Worm (Caenorhabditis elegans): Measurements from ENCODE around the gene ZK899.5.
"Not testable (repeated sequence)": the region's sequence is repeated elsewhere in the genome, so short reads cannot be mapped to it uniquely, and the experiment has no call there.

The ZK899.5 gene

ce11 chrX:9460834-9461233 is at the start of gene ZK899.5:
ZK899.5 (minus strand) TSS chrX:9460934.
- TF ChIP-seq unc-62 (GFP tag; optimal IDR thresholded peaks at IDR 0.05): not testable (repeated sequence)

- no peak for TF ChIP-seq unc-62 (GFP tag; optimal IDR thresholded peaks at IDR 0.05)
These were observed 49.7 kb upstream of the ZK899.5 start for ce11 chrX:9510448-9510847.

DNA sequence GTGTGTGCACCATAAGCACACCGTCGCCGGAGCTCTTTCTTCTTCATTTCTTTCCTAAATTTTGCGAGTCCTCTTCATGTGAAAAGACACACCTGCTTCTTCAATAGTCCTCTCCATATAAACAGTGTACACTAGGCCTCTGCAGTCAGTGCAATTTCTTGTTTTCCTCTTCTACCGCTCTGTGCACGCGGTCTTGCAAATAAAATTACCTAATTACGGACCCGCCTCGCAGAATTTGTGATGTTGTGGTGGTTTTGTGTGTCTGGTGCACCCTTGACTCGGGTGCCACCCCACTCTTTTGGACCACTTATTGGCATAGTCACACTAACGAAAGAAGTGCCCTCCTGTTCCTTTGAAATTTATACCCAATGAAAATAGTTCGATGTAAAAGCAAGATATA is 49.2 kb upstream of the ZK899.5 start:
- no peak for TF ChIP-seq unc-62 (GFP tag; optimal IDR thresholded peaks at IDR 0.05)

ce11 chrX:9509516-9509915 is 48.8 kb upstream of the ZK899.5 start:
- no peak for TF ChIP-seq unc-62 (GFP tag; optimal IDR thresholded peaks at IDR 0.05)

- TF ChIP-seq unc-62 (GFP tag; optimal IDR thresholded peaks at IDR 0.05): no peak
These were observed 47.8 kb upstream of the ZK899.5 start for ce11 chrX:9508426-9509010.

- TF ChIP-seq unc-62 (GFP tag; optimal IDR thresholded peaks at IDR 0.05): no peak
These were observed 45.6 kb upstream of the ZK899.5 start for ce11 chrX:9506341-9506740.

- no peak for TF ChIP-seq unc-62 (GFP tag; optimal IDR thresholded peaks at IDR 0.05)
These were observed 44.2 kb upstream of the ZK899.5 start for ce11 chrX:9504911-9505397.

ce11 chrX:9504221-9504620 is 43.5 kb upstream of the ZK899.5 start:
- TF ChIP-seq unc-62 (GFP tag; optimal IDR thresholded peaks at IDR 0.05): no peak

DNA sequence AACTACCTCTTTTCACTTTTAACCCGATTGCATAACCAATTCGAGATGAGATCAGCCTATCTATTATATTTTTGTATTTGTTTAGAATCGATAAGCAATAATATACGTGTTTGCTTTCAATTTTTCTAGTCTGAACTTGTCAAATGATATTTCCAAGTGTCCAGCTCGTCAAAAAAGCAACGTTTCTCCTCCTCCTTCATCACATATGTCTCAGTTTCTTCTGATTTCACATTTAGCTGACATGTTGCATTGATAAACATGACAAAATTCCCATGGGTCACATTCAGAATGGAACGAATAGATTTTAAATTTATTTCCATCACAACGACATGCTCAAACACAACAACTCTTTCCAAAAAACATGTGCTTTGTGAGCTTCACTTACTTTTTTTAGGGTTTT is 38.6 kb upstream of the ZK899.5 start:
- TF ChIP-seq unc-62 (GFP tag; optimal IDR thresholded peaks at IDR 0.05): no peak

- no peak for TF ChIP-seq unc-62 (GFP tag; optimal IDR thresholded peaks at IDR 0.05)
These were observed 33.9 kb upstream of the ZK899.5 start for ce11 chrX:9494661-9495060.

ce11 chrX:9491439-9491838 is 30.7 kb upstream of the ZK899.5 start:
- no peak for TF ChIP-seq unc-62 (GFP tag; optimal IDR thresholded peaks at IDR 0.05)

DNA sequence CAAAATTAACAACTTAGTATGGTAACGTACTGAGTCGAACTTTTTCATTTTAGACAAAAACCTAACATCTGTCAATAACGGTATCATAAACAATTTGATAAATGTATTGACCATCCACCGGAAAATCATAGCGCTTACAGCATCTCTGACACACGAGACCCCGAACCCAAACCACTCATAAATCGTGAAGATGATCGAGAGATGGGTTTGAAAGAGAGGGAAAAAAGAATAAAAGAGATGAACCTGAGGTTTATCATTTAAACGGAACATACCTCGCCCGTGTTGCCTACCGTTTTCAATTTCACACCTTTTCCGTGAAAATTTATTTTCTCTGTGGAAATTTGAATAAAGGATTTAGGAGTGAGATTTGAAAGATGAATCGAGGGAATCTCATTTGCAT is 28.8 kb upstream of the ZK899.5 start:
- TF ChIP-seq unc-62 (GFP tag; optimal IDR thresholded peaks at IDR 0.05): no peak

ce11 chrX:9486160-9486559 is 25.4 kb upstream of the ZK899.5 start:
- no peak for TF ChIP-seq unc-62 (GFP tag; optimal IDR thresholded peaks at IDR 0.05)

DNA sequence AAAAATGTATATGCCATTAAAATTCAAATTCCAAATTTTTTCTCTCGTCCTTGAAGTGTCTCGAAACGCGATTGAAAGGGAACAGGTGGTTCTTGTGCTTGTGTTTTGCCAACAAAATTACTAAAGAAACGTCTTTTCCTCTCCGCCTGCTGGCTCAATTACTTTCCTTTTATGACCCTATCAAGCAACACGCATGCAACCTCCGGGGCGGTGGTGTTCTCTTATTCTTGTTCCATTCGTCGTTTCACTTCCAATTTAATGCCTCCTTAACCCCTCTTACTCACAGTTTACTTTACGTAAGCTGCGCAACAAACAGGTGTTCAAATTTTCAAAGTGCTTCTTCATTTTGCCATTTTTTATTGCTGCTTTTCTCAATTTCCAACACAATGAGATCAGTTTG is 23.0 kb upstream of the ZK899.5 start:
- no peak for TF ChIP-seq unc-62 (GFP tag; optimal IDR thresholded peaks at IDR 0.05)

DNA sequence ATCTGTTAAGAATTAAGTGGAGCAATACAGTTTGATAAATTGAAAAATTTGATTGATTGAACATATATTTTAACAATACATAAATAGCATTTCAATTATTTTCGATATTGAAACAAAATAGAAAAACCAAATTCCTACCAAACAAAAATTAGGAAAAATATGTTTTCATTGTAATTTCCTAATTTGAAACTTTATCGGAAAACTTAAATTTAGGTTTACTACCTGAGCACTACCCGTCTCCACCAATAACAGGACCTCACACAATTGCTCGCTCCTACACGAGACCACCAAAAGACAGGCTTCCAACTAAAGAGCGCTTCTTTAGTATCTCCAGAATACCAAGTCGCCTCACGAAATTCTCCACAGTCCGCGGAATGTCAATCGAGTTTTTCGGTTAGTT is 16.0 kb upstream of the ZK899.5 start:
- no peak for TF ChIP-seq unc-62 (GFP tag; optimal IDR thresholded peaks at IDR 0.05)

DNA sequence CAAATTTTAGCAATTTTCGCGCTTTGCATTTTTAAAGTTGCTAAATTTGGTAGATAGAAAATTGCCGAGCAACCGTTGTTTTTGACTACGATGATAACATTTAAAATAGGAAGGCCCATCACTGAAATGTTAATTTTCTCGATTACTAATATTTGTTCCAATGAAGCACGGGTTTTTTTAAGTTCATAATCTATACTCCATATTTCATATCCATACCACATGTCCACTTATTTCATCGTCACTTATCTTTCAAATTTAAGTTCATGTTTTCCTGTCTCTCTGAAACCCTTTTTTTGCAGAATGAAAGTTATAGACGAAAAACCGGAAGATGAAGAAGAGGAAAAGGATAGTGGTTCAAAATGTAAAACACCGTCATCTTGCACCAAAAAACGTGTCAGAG is 11.4 kb upstream of the ZK899.5 start, which contains the start of gene gap-2:
Gene gap-2 (plus strand): TSS at position 301 of the 400 bp plus-strand sequence.
- TF ChIP-seq unc-62 (GFP tag; optimal IDR thresholded peaks at IDR 0.05): no peak

- TF ChIP-seq unc-62 (GFP tag; optimal IDR thresholded peaks at IDR 0.05): no peak
These were observed 6.8 kb upstream of the ZK899.5 start for ce11 chrX:9467573-9467972.

- peak; percentile 65 for TF ChIP-seq unc-62 (GFP tag; optimal IDR thresholded peaks at IDR 0.05)
These were observed 5.0 kb upstream of the ZK899.5 start for ce11 chrX:9465722-9466132.
